Worm (Caenorhabditis elegans): ENCODE measurements around the gene cyp-35A2.

cyp-35A2 gene

DNA sequence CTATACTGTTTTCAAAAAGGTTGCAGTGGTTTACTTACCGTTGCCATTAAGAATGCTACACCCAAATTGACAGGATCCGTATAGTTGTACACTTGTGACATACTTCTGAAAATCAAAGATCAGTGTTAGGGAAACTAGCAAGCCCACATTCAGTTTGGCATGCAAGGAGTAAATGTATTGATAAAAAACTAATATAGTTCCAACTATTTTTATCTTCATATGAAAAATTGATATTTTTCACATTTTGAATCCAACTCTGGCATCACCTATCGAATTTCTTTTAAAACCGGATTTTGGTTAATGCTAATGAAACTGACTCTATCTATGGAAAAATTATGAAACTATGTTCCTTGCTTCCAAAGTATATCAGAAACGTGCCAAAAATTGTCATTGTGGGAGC lies 38.7 kb downstream of the cyp-35A2 start, which contains the start of gene srx-92:
Gene srx-92, minus strand, starts transcription at position 101 of the 400 bp plus-strand sequence.
- no peak for TF ChIP-seq scrt-1 (GFP tag; IDR thresholded peaks at IDR 0.05)
- no peak for TF ChIP-seq hmbx-1 (tag; optimal IDR thresholded peaks at IDR 0.05)
- no peak for TF ChIP-seq hmg-4 (GFP tag; optimal IDR thresholded peaks at IDR 0.05)
- TF ChIP-seq ama-1 (optimal IDR thresholded peaks at IDR 0.05) = no peak
- TF ChIP-seq ets-7 (tag; optimal IDR thresholded peaks at IDR 0.05) = no peak
- no peak for TF ChIP-seq tbx-37 (GFP tag; conservative IDR thresholded peaks at IDR 0.05)
- TF ChIP-seq ceh-13 (GFP tag; optimal IDR thresholded peaks at IDR 0.05) = no peak

ce11 chrV:7321915-7322314 lies 42.1 kb downstream of the cyp-35A2 start, which contains the start of gene F10G2.10:
F10G2.10 (plus strand) TSS chrV:7322215.
- no peak for TF ChIP-seq hmg-4 (GFP tag; optimal IDR thresholded peaks at IDR 0.05)
- TF ChIP-seq hnd-1 (tag; optimal IDR thresholded peaks at IDR 0.05) = no peak
- TF ChIP-seq pes-1 (GFP tag; IDR thresholded peaks at IDR 0.05) = no peak
- TF ChIP-seq ama-1 (optimal IDR thresholded peaks at IDR 0.05) = no peak
- no peak for TF ChIP-seq tbx-37 (GFP tag; conservative IDR thresholded peaks at IDR 0.05)
- no peak for TF ChIP-seq aly-1 (tag; optimal IDR thresholded peaks at IDR 0.05)
- no peak for TF ChIP-seq B0310.2 (tag; optimal IDR thresholded peaks at IDR 0.05)
- TF ChIP-seq flt-1 (GFP tag; IDR thresholded peaks at IDR 0.05) = no peak
- no peak for TF ChIP-seq sea-1 (GFP tag; conservative IDR thresholded peaks at IDR 0.05)
- TF ChIP-seq hmbx-1 (tag; optimal IDR thresholded peaks at IDR 0.05) = no peak
- no peak for TF ChIP-seq ceh-36 (tag; optimal IDR thresholded peaks at IDR 0.05)
- TF ChIP-seq F13C5.2 (tag; optimal IDR thresholded peaks at IDR 0.05) = no peak
- TF ChIP-seq tbx-11 (GFP tag; IDR thresholded peaks at IDR 0.05) = no peak

DNA sequence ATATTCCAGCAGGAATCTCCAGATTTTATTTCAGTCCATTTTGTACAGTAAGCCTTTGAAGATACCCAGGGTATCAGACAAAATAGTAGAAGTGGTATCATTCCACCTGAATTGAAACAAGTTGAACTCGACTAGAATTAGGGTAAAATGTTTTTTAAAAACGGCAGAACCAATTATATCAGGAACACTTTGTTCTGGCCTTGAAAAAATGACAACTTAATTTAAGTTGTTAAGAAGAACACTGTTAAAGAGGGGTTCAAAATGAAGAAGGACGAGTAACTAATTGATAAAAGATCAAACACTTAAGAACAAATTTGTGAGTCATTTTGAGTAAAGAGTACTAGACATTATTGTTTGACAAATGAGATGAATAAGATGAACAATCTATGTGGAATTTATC lies 43.1 kb downstream of the cyp-35A2 start, which contains the start of gene lmd-4:
Gene lmd-4, minus strand, starts transcription at position 101 of the 400 bp plus-strand sequence.
- TF ChIP-seq F13C5.2 (tag; optimal IDR thresholded peaks at IDR 0.05) (no peak), flt-1 (GFP tag; IDR thresholded peaks at IDR 0.05) (no peak), tra-4 (tag; optimal IDR thresholded peaks at IDR 0.05) (no peak), ama-1 (optimal IDR thresholded peaks at IDR 0.05) (no peak), pes-1 (GFP tag; IDR thresholded peaks at IDR 0.05) (no peak), sea-1 (GFP tag; conservative IDR thresholded peaks at IDR 0.05) (no peak), ceh-36 (tag; optimal IDR thresholded peaks at IDR 0.05) (no peak), tbx-37 (GFP tag; conservative IDR thresholded peaks at IDR 0.05) (no peak), ets-7 (tag; optimal IDR thresholded peaks at IDR 0.05) (no peak), ceh-13 (GFP tag; optimal IDR thresholded peaks at IDR 0.05) (no peak), hmg-4 (GFP tag; optimal IDR thresholded peaks at IDR 0.05) (no peak), hnd-1 (tag; optimal IDR thresholded peaks at IDR 0.05) (no peak), scrt-1 (GFP tag; IDR thresholded peaks at IDR 0.05) (no peak), aly-1 (tag; optimal IDR thresholded peaks at IDR 0.05) (no peak), B0310.2 (tag; optimal IDR thresholded peaks at IDR 0.05) (no peak), hmbx-1 (tag; optimal IDR thresholded peaks at IDR 0.05) (no peak), tbx-11 (GFP tag; IDR thresholded peaks at IDR 0.05) (no peak)

ce11 chrV:7313233-7313632 lies 50.7 kb downstream of the cyp-35A2 start, which contains the start of gene srx-6:
srx-6 (minus strand) TSS chrV:7313333.
- no peak for TF ChIP-seq ama-1 (optimal IDR thresholded peaks at IDR 0.05)
- no peak for TF ChIP-seq pes-1 (GFP tag; IDR thresholded peaks at IDR 0.05)
- TF ChIP-seq ets-7 (tag; optimal IDR thresholded peaks at IDR 0.05) = no peak
- TF ChIP-seq tra-4 (tag; optimal IDR thresholded peaks at IDR 0.05) = no peak
- no peak for TF ChIP-seq B0310.2 (tag; optimal IDR thresholded peaks at IDR 0.05)
- TF ChIP-seq hnd-1 (tag; optimal IDR thresholded peaks at IDR 0.05) = no peak
- TF ChIP-seq aly-1 (tag; optimal IDR thresholded peaks at IDR 0.05) = no peak
- TF ChIP-seq tbx-37 (GFP tag; conservative IDR thresholded peaks at IDR 0.05) = no peak
- TF ChIP-seq scrt-1 (GFP tag; IDR thresholded peaks at IDR 0.05) = no peak
- TF ChIP-seq hmg-4 (GFP tag; optimal IDR thresholded peaks at IDR 0.05) = no peak
- TF ChIP-seq ceh-13 (GFP tag; optimal IDR thresholded peaks at IDR 0.05) = no peak
- no peak for TF ChIP-seq tbx-11 (GFP tag; IDR thresholded peaks at IDR 0.05)
- no peak for TF ChIP-seq flt-1 (GFP tag; IDR thresholded peaks at IDR 0.05)
- TF ChIP-seq hmbx-1 (tag; optimal IDR thresholded peaks at IDR 0.05) = no peak
- TF ChIP-seq F13C5.2 (tag; optimal IDR thresholded peaks at IDR 0.05) = no peak
- TF ChIP-seq sea-1 (GFP tag; conservative IDR thresholded peaks at IDR 0.05) = no peak
- TF ChIP-seq ceh-36 (tag; optimal IDR thresholded peaks at IDR 0.05) = no peak
